Fruit fly (Drosophila melanogaster): ENCODE measurements around the gene ome.

ome gene

dm6 chr3L:14757464-14758384 is 85.1 kb downstream of the ome start, which contains the start of gene CG42507 (continued):
- TF ChIP-seq Hr51 (GFP tag; optimal IDR thresholded peaks at IDR 0.05) (no peak), Oaz (GFP tag; IDR thresholded peaks at IDR 0.05) (no peak), sob (GFP tag; IDR thresholded peaks at IDR 0.05) (no peak; the same call in 1 of the 2 replicates), Nf-YA (GFP tag; IDR thresholded peaks at IDR 0.05) (0 out of 2 replicates have a peak, but pooled peaks have one; percentile 20), slp2 (GFP tag; optimal IDR thresholded peaks at IDR 0.05) (no peak), CG18619 (GFP tag; optimal IDR thresholded peaks at IDR 0.05) (peak; percentile 66), CG4707 (GFP tag; optimal IDR thresholded peaks at IDR 0.05) (peak; percentile 46), CG10267 (tag; optimal IDR thresholded peaks at IDR 0.05) (no peak), CG1529 (GFP tag; optimal IDR thresholded peaks at IDR 0.05) (peak; percentile 25), CG1832 (GFP tag; optimal IDR thresholded peaks at IDR 0.05) (no peak), NC2β (GFP tag; optimal IDR thresholded peaks at IDR 0.05) (no peak), chinmo (GFP tag; IDR thresholded peaks at IDR 0.05; ENCODE audit: partially characterized antibody) (peak; percentile 68; the same call in 2 of the 4 replicates), zfh2 (GFP tag; optimal IDR thresholded peaks at IDR 0.05) (no peak), Doc2 (GFP tag; IDR thresholded peaks at IDR 0.05) (no peak), PHDP (tag; optimal IDR thresholded peaks at IDR 0.05) (peak; percentile 49), Mes4 (GFP tag; optimal IDR thresholded peaks at IDR 0.05) (peak; percentile 46), sisA (GFP tag; IDR thresholded peaks at IDR 0.05) (no peak), CG33557 (GFP tag; optimal IDR thresholded peaks at IDR 0.05) (peak; percentile 63), CG43689 (GFP tag; IDR thresholded peaks at IDR 0.05) (no peak), CG12391 (tag; optimal IDR thresholded peaks at IDR 0.05) (peak; percentile 4), H15 (GFP tag; IDR thresholded peaks at IDR 0.05) (no peak), ash1 (GFP tag; optimal IDR thresholded peaks at IDR 0.05) (peak; percentile 34), Xrp1 (GFP tag; IDR thresholded peaks at IDR 0.05) (peak; percentile 66; the same call in 1 of the 2 replicates), her (GFP tag; optimal IDR thresholded peaks at IDR 0.05) (peak; percentile 3), yki (optimal IDR thresholded peaks at IDR 0.05) (no peak), CG12299 (tag; optimal IDR thresholded peaks at IDR 0.05) (no peak), CG11695 (GFP tag; IDR thresholded peaks at IDR 0.05) (peak; percentile 53; the same call in 1 of the 3 replicates), CG4730 (GFP tag; IDR thresholded peaks at IDR 0.05) (no peak), Side (GFP tag; optimal IDR thresholded peaks at IDR 0.05) (no peak), CG10654 (GFP tag; optimal IDR thresholded peaks at IDR 0.05) (no peak), MESR4 (GFP tag; optimal IDR thresholded peaks at IDR 0.05) (peak; percentile 3), hth (optimal IDR thresholded peaks at IDR 0.05) (no peak), row (GFP tag; IDR thresholded peaks at IDR 0.05) (peak; percentile 47), unpg (GFP tag; optimal IDR thresholded peaks at IDR 0.05) (peak; percentile 11), disco-r (GFP tag; optimal IDR thresholded peaks at IDR 0.05) (no peak), CG18599 (GFP tag; optimal IDR thresholded peaks at IDR 0.05) (peak; percentile 66), Deaf1 (tag; optimal IDR thresholded peaks at IDR 0.05) (no peak), Hand (GFP tag; optimal IDR thresholded peaks at IDR 0.05) (no peak), Six4 (GFP tag; optimal IDR thresholded peaks at IDR 0.05) (no peak), CG11398 (GFP tag; optimal IDR thresholded peaks at IDR 0.05) (peak; percentile 14), Optix (GFP tag; IDR thresholded peaks at IDR 0.05) (no peak), CG17829 (tag; optimal IDR thresholded peaks at IDR 0.05) (peak; percentile 25), CG8281 (tag; optimal IDR thresholded peaks at IDR 0.05) (peak; percentile 61), Spps (tag; optimal IDR thresholded peaks at IDR 0.05) (no peak), CG3281 (GFP tag; optimal IDR thresholded peaks at IDR 0.05) (peak; percentile 71), corto (GFP tag; optimal IDR thresholded peaks at IDR 0.05) (no peak), abd-A (tag; optimal IDR thresholded peaks at IDR 0.05) (peak; percentile 18), CG2116 (GFP tag; optimal IDR thresholded peaks at IDR 0.05) (peak; percentile 31), pros (GFP tag; optimal IDR thresholded peaks at IDR 0.05) (peak; percentile 98)

Measured in whole organism, embryonic.